Fruit fly (Drosophila melanogaster) whole organism, wandering third instar larva: ENCODE results near the gene PsGEF.
A peak's percentile ranks its signal among the peaks of the same experiment; 100 is the strongest.

ENCODE experiments used
- CG32264 ChIP-seq: fragments of 200-800 bp; sonication (Bioruptor generic); optimal IDR thresholded peaks from 2 replicates; lab custom pipeline; 2016; ENCODE audit warnings: missing biosample characterization, missing genetic modification characterization
- CG9705 ChIP-seq: fragments of 200-800 bp; sonication (Bioruptor generic); optimal IDR thresholded peaks from 2 replicates; lab custom pipeline; 2018; ENCODE audit warnings: missing biosample characterization, mild to moderate bottlenecking, missing genetic modification characterization
- CrebA ChIP-seq: fragments of 200-800 bp; sonication (Bioruptor generic); optimal IDR thresholded peaks from 2 replicates; lab custom pipeline; 2016; ENCODE audit warnings: missing biosample characterization, mild to moderate bottlenecking, missing genetic modification characterization, borderline replicate concordance
- Dif ChIP-seq: fragments of 200-275, 200-300 bp; sonication (Bioruptor generic); optimal IDR thresholded peaks from 2 replicates; lab custom pipeline; 2018; ENCODE audit warnings: missing biosample characterization, missing genetic modification characterization; ENCODE audit not compliant: partially characterized antibody
- GATAd ChIP-seq: sonication (Bioruptor generic); optimal IDR thresholded peaks from 2 replicates; lab custom pipeline; 2016; ENCODE audit warnings: missing biosample characterization, missing genetic modification characterization
- Hnf4 ChIP-seq: fragments of 200-800 bp; sonication (Bioruptor generic); optimal IDR thresholded peaks from 2 replicates; lab custom pipeline; 2016; ENCODE audit warnings: missing biosample characterization, mild to moderate bottlenecking, missing genetic modification characterization
- Hr83 ChIP-seq: fragments of 200-300 bp; sonication (Bioruptor generic); optimal IDR thresholded peaks from 2 replicates; lab custom pipeline; 2016; ENCODE audit warnings: missing biosample characterization, mild to moderate bottlenecking, missing genetic modification characterization, moderate library complexity; ENCODE audit not compliant: poor library complexity, severe bottlenecking
- Jra ChIP-seq: sonication (Bioruptor generic); optimal IDR thresholded peaks from 2 replicates; lab custom pipeline; 2016; ENCODE audit warnings: missing biosample characterization, missing genetic modification characterization
- Mio ChIP-seq: sonication (Bioruptor generic); optimal IDR thresholded peaks from 2 replicates; lab custom pipeline; 2016; ENCODE audit warnings: missing biosample characterization, missing genetic modification characterization
- Myc ChIP-seq: fragments of >200 bp; optimal IDR thresholded peaks from 2 replicates; lab custom pipeline; 2017
- N ChIP-seq: fragments of >200 bp; optimal IDR thresholded peaks from 2 replicates; lab custom pipeline; 2018; ENCODE audit warnings: missing biosample characterization, missing external identifiers, missing genetic modification characterization
- OdsH ChIP-seq: fragments of 200-800 bp; sonication (Bioruptor generic); optimal IDR thresholded peaks from 2 replicates; lab custom pipeline; 2016; ENCODE audit warnings: missing biosample characterization, mild to moderate bottlenecking, missing genetic modification characterization
- Rel ChIP-seq, 2 experiments: fragments of 200-800 bp; sonication (Bioruptor generic) in 1 of 2; optimal IDR thresholded peaks; 2 replicates in 1 of 2; 3 replicates in 1 of 2; lab custom pipeline; 2016 to 2019; ENCODE audit warnings: mild to moderate bottlenecking in 2 of 2, missing biosample characterization in 2 of 2, missing genetic modification characterization in 2 of 2, moderate library complexity in 1 of 2
- Sp1 ChIP-seq: fragments of 200-800 bp; sonication (Bioruptor generic); optimal IDR thresholded peaks from 3 replicates; lab custom pipeline; 2019; ENCODE audit warnings: missing biosample characterization, mild to moderate bottlenecking, missing genetic modification characterization, moderate library complexity
- Vsx2 ChIP-seq: fragments of 200-300, 225-300 bp; sonication (Bioruptor generic); optimal IDR thresholded peaks from 2 replicates; lab custom pipeline; 2018; ENCODE audit warnings: missing biosample characterization, missing genetic modification characterization; ENCODE audit not compliant: partially characterized antibody
- br ChIP-seq: fragments of 200-800 bp; sonication (Bioruptor generic); optimal IDR thresholded peaks from 2 replicates; lab custom pipeline; 2016; ENCODE audit warnings: missing biosample characterization, missing genetic modification characterization
- dl ChIP-seq, 2 experiments: fragments of 175-275, 200-275 bp in 1 of 2; fragments of 200-275 bp in 1 of 2; sonication (Bioruptor generic); optimal IDR thresholded peaks; lab custom pipeline; 2018; ENCODE audit warnings: mild to moderate bottlenecking in 2 of 2, missing biosample characterization in 2 of 2, missing genetic modification characterization in 2 of 2, moderate library complexity in 2 of 2; ENCODE audit not compliant: partially characterized antibody in 2 of 2, insufficient read depth in 1 of 2
- dsf ChIP-seq: sonication (Bioruptor generic); optimal IDR thresholded peaks from 2 replicates; lab custom pipeline; 2016; ENCODE audit warnings: missing biosample characterization, missing genetic modification characterization, borderline replicate concordance
- foxo ChIP-seq, 2 experiments: fragments of 200-800 bp; sonication (Bioruptor generic); optimal IDR thresholded peaks; 2 replicates in 1 of 2; 3 replicates in 1 of 2; lab custom pipeline; 2016 to 2017; ENCODE audit warnings: missing biosample characterization in 2 of 2, missing genetic modification characterization in 2 of 2
- h ChIP-seq: fragments of 200-800 bp; sonication (Bioruptor generic); optimal IDR thresholded peaks from 3 replicates; lab custom pipeline; 2016; ENCODE audit warnings: missing biosample characterization, mild to moderate bottlenecking, missing genetic modification characterization
- jim ChIP-seq: fragments of 175-275, 200-325 bp; sonication (Bioruptor generic); optimal IDR thresholded peaks from 2 replicates; lab custom pipeline; 2016; ENCODE audit warnings: missing biosample characterization, mild to moderate bottlenecking, missing genetic modification characterization
- lola ChIP-seq: fragments of >200 bp; optimal IDR thresholded peaks from 2 replicates; lab custom pipeline; 2017; ENCODE audit warnings: missing biosample characterization, missing genetic modification characterization
- pan ChIP-seq: fragments of >200 bp; optimal IDR thresholded peaks from 2 replicates; lab custom pipeline; 2017
- rgr ChIP-seq: fragments of 200-800 bp; sonication (Bioruptor generic); optimal IDR thresholded peaks from 3 replicates; lab custom pipeline; 2016; ENCODE audit warnings: missing biosample characterization, mild to moderate bottlenecking, missing genetic modification characterization
- sage ChIP-seq: fragments of 200-800 bp; sonication (Bioruptor generic); optimal IDR thresholded peaks from 2 replicates; lab custom pipeline; 2016; ENCODE audit warnings: missing biosample characterization, mild to moderate bottlenecking, missing genetic modification characterization
- sv ChIP-seq: fragments of 200-800 bp; sonication (Bioruptor generic); optimal IDR thresholded peaks from 3 replicates; lab custom pipeline; 2016; ENCODE audit warnings: missing biosample characterization, missing genetic modification characterization
- tai ChIP-seq: sonication (Bioruptor generic); optimal IDR thresholded peaks from 2 replicates; lab custom pipeline; 2016; ENCODE audit warnings: missing biosample characterization, missing genetic modification characterization
- usp ChIP-seq: fragments of >200 bp; optimal IDR thresholded peaks from 2 replicates; lab custom pipeline; 2017; ENCODE audit warnings: missing biosample characterization, missing genetic modification characterization

The PsGEF gene

dm6 chrX:2358195-2358594 is 29.3 kb downstream of the PsGEF start:
- TF ChIP-seq CG9705 (no peak), Vsx2 (GFP tag; lab: Kevin White, UChicago) (no peak), Sp1 (GFP tag; lab: Kevin White, UChicago) (no peak), Hr83 (GFP tag; lab: Kevin White, UChicago) (no peak), Jra (GFP tag; lab: Kevin White, UChicago) (no peak), h (GFP tag; lab: Kevin White, UChicago) (no peak), dsf (GFP tag; lab: Kevin White, UChicago) (no peak), pan (no peak)

- TF ChIP-seq sage (GFP tag; lab: Kevin White, UChicago) (no peak), Hnf4 (no peak), jim (GFP tag; lab: Kevin White, UChicago) (no peak), CG32264 (GFP tag; lab: Kevin White, UChicago) (no peak), Vsx2 (GFP tag; lab: Kevin White, UChicago) (no peak), lola (no peak), CG9705 (no peak), GATAd (GFP tag; lab: Kevin White, UChicago) (no peak), Myc (lab: Kevin White, UChicago) (no peak)
- TF ChIP-seq, all 38 proteins: peak for 0
Observed at dm6 chrX:2356441-2356840, 31.0 kb downstream of the PsGEF start.

dm6 chrX:2355531-2355986 is 31.9 kb downstream of the PsGEF start:
- no peak for TF ChIP-seq Jra (GFP tag; lab: Kevin White, UChicago)
- no peak for TF ChIP-seq OdsH (GFP tag; lab: Kevin White, UChicago)
- no peak for TF ChIP-seq usp (GFP tag; lab: Kevin White, UChicago)
- no peak for TF ChIP-seq Vsx2 (GFP tag; lab: Kevin White, UChicago)
- TF ChIP-seq sv (GFP tag; lab: Kevin White, UChicago) = no peak
- no peak for TF ChIP-seq sage (GFP tag; lab: Kevin White, UChicago)
- TF ChIP-seq Hnf4 = no peak
- no peak for TF ChIP-seq CG9705
- TF ChIP-seq foxo (GFP tag; optimal IDR thresholded peaks at IDR 0.05; lab: Kevin White, UChicago) = no peak

dm6 chrX:2354169-2354568 is 33.3 kb downstream of the PsGEF start:
- TF ChIP-seq CrebA (GFP tag; lab: Kevin White, UChicago) (no peak), N (GFP tag; lab: Kevin White, UChicago) (no peak), dsf (GFP tag; lab: Kevin White, UChicago) (no peak), dl (GFP tag; optimal IDR thresholded peaks at IDR 0.05; lab: Kevin White, UChicago; ENCODE audit: insufficient read depth in 1 of 2, partially characterized antibody in 2 of 2) (no peak), Mio (GFP tag; lab: Kevin White, UChicago) (no peak), Dif (GFP tag; lab: Kevin White, UChicago) (no peak), Hr83 (GFP tag; lab: Kevin White, UChicago) (no peak), Rel (GFP tag; optimal IDR thresholded peaks at IDR 0.05; lab: Kevin White, UChicago) (no peak), Rel (tag; optimal IDR thresholded peaks at IDR 0.05; lab: Kevin White, UChicago) (no peak), tai (GFP tag; lab: Kevin White, UChicago) (no peak), lola (no peak), sage (GFP tag; lab: Kevin White, UChicago) (no peak), Jra (GFP tag; lab: Kevin White, UChicago) (no peak), jim (GFP tag; lab: Kevin White, UChicago) (no peak), pan (no peak), CG32264 (GFP tag; lab: Kevin White, UChicago) (no peak), br (GFP tag; lab: Kevin White, UChicago) (no peak)

- TF ChIP-seq h (GFP tag; lab: Kevin White, UChicago) (no peak), Mio (GFP tag; lab: Kevin White, UChicago) (no peak), foxo (GFP tag; optimal IDR thresholded peaks at IDR 0.05; lab: Kevin White, UChicago) (no peak), jim (GFP tag; lab: Kevin White, UChicago) (no peak), sv (GFP tag; lab: Kevin White, UChicago) (no peak)
- TF ChIP-seq, all 38 proteins: peak for 0
Observed at dm6 chrX:2352819-2353218, 34.6 kb downstream of the PsGEF start.

- peak in 1 of 2 experiments; percentile 17 for TF ChIP-seq foxo (GFP tag; optimal IDR thresholded peaks at IDR 0.05; lab: Kevin White, UChicago)
- no peak for TF ChIP-seq Jra (GFP tag; lab: Kevin White, UChicago)
- TF ChIP-seq rgr (GFP tag; lab: Kevin White, UChicago) = no peak
- TF ChIP-seq, all 38 proteins: peak for 1
Observed at dm6 chrX:2350228-2350564, 37.3 kb downstream of the PsGEF start.
